Worm (Caenorhabditis elegans): Measurements from ENCODE around the gene pqn-89.
A peak's percentile ranks its signal among the peaks of the same experiment; 100 is the strongest.

pqn-89 gene

DNA sequence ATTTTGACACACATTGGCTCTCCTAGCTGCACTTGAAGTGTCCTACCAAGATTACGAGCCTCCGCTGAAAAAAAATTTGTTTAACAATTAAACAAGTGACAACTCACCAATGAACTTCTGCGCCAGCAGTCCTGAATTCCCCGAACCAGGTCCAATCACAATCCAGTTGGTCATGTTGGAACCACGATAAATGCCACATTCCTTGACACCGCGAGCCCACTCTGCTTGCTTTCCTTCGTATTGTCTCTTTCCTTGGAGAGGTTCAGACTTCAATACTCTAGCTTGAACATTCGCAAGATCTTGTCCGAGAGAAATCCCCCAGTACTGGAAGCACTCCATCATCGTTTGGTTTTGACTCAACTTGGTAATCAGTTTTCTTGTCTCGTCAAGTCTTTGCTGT lies 21.7 kb downstream of the pqn-89 start:
- TF ChIP-seq hlh-17 (GFP tag; optimal IDR thresholded peaks at IDR 0.05; ENCODE audit: borderline replicate concordance) (no peak), snu-23 (GFP tag; optimal IDR thresholded peaks at IDR 0.05) (no peak)

- TF ChIP-seq nhr-71 (tag; optimal IDR thresholded peaks at IDR 0.05) (no peak), ceh-90 (tag; optimal IDR thresholded peaks at IDR 0.05) (no peak), tbx-2 (tag; optimal IDR thresholded peaks at IDR 0.05) (no peak), nhr-85 (tag) (no peak), vab-15 (tag; optimal IDR thresholded peaks at IDR 0.05) (no peak)
Measured at ce11 chrIV:6529832-6530231, 23.3 kb downstream of the pqn-89 start.

ce11 chrIV:6531450-6531849 lies 24.9 kb downstream of the pqn-89 start, which contains the start of gene C01G5.4:
Gene C01G5.4, plus strand, starts transcription at chrIV:6531750.
- TF ChIP-seq dsc-1 (tag; optimal IDR thresholded peaks at IDR 0.05) (no peak), C16A3.4 (tag; optimal IDR thresholded peaks at IDR 0.05) (no peak), skn-1 (tag; optimal IDR thresholded peaks at IDR 0.05) (no peak), aly-2 (tag; optimal IDR thresholded peaks at IDR 0.05) (no peak), aha-1 (tag; optimal IDR thresholded peaks at IDR 0.05) (no peak), dpl-1 (GFP tag; optimal IDR thresholded peaks at IDR 0.05) (no peak), Y116A8C.19 (tag; optimal IDR thresholded peaks at IDR 0.05; ENCODE audit: borderline replicate concordance) (no peak), ama-1 (optimal IDR thresholded peaks at IDR 0.05) (no peak), efl-1 (optimal IDR thresholded peaks at IDR 0.05) (no peak), efl-1 (GFP tag; optimal IDR thresholded peaks at IDR 0.05 in 1 of 2) (no peak), pqm-1 (tag; optimal IDR thresholded peaks at IDR 0.05) (no peak)

ce11 chrIV:6535908-6536307 lies 29.4 kb downstream of the pqn-89 start, which contains the start of gene C01G5.3:
Gene C01G5.3, plus strand, starts transcription at chrIV:6536208.
- TF ChIP-seq tbx-2 (tag; optimal IDR thresholded peaks at IDR 0.05), result no peak
- no peak for TF ChIP-seq efl-1 (optimal IDR thresholded peaks at IDR 0.05)
- TF ChIP-seq efl-1 (GFP tag; optimal IDR thresholded peaks at IDR 0.05 in 1 of 2), result peak in 1 of 2 experiments; percentile 77

DNA sequence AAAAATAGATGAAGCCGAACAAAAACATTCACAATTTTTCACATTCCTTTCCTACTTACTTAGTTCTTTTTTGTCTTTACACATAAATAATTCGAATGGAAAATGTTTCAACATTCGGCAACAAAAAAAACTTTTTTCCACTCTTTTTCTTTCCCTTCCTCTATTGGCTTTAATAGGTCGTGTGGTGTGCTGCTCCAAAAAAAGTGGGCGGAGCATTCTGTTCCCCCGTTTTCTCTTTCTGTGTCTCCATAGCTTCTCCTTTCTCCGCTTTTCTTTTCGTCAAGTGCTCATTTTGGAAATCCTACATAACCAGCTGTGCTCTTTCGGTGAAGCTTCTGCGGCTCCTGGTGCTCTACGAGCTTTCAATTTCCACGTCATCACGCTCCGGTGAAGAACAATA lies 34.9 kb downstream of the pqn-89 start, which contains the start of gene C01G5.25:
TSS of gene C01G5.25 (plus strand) at position 250 of the 400 bp plus-strand sequence.
- TF ChIP-seq snpc-4 (tag; optimal IDR thresholded peaks at IDR 0.05) (no peak), ztf-4 (tag; optimal IDR thresholded peaks at IDR 0.05) (no peak), ceh-82 (tag; optimal IDR thresholded peaks at IDR 0.05) (peak in 1 of 3 experiments; percentile 23), dpl-1 (GFP tag; optimal IDR thresholded peaks at IDR 0.05) (peak in 1 of 3 experiments; percentile 12), dsc-1 (tag; optimal IDR thresholded peaks at IDR 0.05) (no peak), lin-14 (GFP tag; optimal IDR thresholded peaks at IDR 0.05) (peak; percentile 69), unc-86 (tag; optimal IDR thresholded peaks at IDR 0.05) (peak; percentile 56), jun-1 (tag; optimal IDR thresholded peaks at IDR 0.05) (no peak), egl-27 (tag; optimal IDR thresholded peaks at IDR 0.05) (no peak), unc-62 (GFP tag; optimal IDR thresholded peaks at IDR 0.05) (no peak), ceh-90 (tag; optimal IDR thresholded peaks at IDR 0.05) (no peak), fkh-8 (tag; optimal IDR thresholded peaks at IDR 0.05) (peak; percentile 2)

ce11 chrIV:6542962-6543361 lies 36.4 kb downstream of the pqn-89 start:
- TF ChIP-seq unc-130 (tag; optimal IDR thresholded peaks at IDR 0.05) (no peak), unc-30 (tag; optimal IDR thresholded peaks at IDR 0.05) (no peak), fkh-10 (GFP tag; optimal IDR thresholded peaks at IDR 0.05) (no peak), aha-1 (tag; optimal IDR thresholded peaks at IDR 0.05) (no peak), fkh-8 (tag; optimal IDR thresholded peaks at IDR 0.05) (peak; percentile 79), egl-27 (tag; optimal IDR thresholded peaks at IDR 0.05) (no peak), lin-15B (tag; optimal IDR thresholded peaks at IDR 0.05) (no peak), isw-1 (GFP tag; IDR thresholded peaks at IDR 0.05) (no peak), unc-86 (tag; optimal IDR thresholded peaks at IDR 0.05) (no peak), ceh-90 (tag; optimal IDR thresholded peaks at IDR 0.05) (no peak), mep-1 (tag; optimal IDR thresholded peaks at IDR 0.05) (peak; percentile 6), xbp-1 (tag; optimal IDR thresholded peaks at IDR 0.05) (no peak), ceh-8 (GFP tag; optimal IDR thresholded peaks at IDR 0.05) (no peak), nhr-84 (tag; optimal IDR thresholded peaks at IDR 0.05) (no peak), efl-1 (optimal IDR thresholded peaks at IDR 0.05) (peak in 1 of 2 experiments; percentile 12), efl-1 (GFP tag; optimal IDR thresholded peaks at IDR 0.05 in 1 of 2) (no peak), skn-1 (tag; optimal IDR thresholded peaks at IDR 0.05) (no peak), ceh-63 (GFP tag; optimal IDR thresholded peaks at IDR 0.05) (no peak), ama-1 (optimal IDR thresholded peaks at IDR 0.05) (no peak), C04F5.9 (tag; optimal IDR thresholded peaks at IDR 0.05) (no peak), lir-3 (tag; optimal IDR thresholded peaks at IDR 0.05; ENCODE audit: poor library complexity) (no peak), dpl-1 (GFP tag; optimal IDR thresholded peaks at IDR 0.05) (no peak), grh-1 (GFP tag; IDR thresholded peaks at IDR 0.05) (no peak), nhr-85 (tag) (no peak), Y116A8C.19 (tag; optimal IDR thresholded peaks at IDR 0.05; ENCODE audit: borderline replicate concordance) (no peak), hpl-2 (GFP tag; optimal IDR thresholded peaks at IDR 0.05) (no peak), nhr-20 (tag; optimal IDR thresholded peaks at IDR 0.05) (no peak)

Measured in whole organism, L1 larva.